Fruit fly (Drosophila melanogaster): ENCODE results near the gene CG4069.

CG4069 gene

DNA sequence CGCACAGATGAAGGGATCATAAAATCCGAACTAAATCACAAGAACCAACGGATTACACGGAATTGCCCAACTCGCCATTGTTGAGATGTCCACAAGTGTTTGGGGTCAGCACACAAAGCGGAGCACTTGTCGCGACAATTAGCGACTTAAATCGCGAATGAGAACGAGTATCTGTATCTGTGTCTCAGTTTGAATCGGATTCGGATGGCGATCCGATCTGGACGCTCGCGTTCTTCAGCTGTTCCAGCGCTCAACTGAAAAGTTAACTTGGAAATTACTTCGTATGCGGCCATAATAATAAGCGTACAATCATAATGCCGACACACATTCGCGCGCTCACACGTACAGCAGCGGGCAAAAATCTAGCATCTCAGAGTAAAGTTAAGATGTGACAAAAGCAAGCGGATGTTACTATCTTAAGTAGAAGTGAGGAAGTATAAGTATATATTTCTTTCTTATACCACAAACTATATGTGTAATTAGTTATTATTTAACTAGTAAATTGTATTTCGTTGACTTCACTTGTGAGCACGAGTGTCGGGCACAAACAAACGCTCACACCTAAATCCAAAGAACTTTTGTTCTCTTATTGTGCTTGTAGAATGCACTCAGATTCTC is 46.6 kb downstream of the CG4069 start, which contains the start of gene CG10660 (continued):
- peak; percentile 95 for TF ChIP-seq CG10654 (GFP tag; optimal IDR thresholded peaks at IDR 0.05)
- peak; percentile 88 for TF ChIP-seq CG17385 (GFP tag; optimal IDR thresholded peaks at IDR 0.05)
- peak; percentile 80 to 82 for TF ChIP-seq chif (GFP tag; optimal IDR thresholded peaks at IDR 0.05)
- TF ChIP-seq Fer2 (tag; optimal IDR thresholded peaks at IDR 0.05): no peak
- TF ChIP-seq HLHmδ (GFP tag; optimal IDR thresholded peaks at IDR 0.05): no peak
- peak in 1 of 2 experiments; percentile 87 for TF ChIP-seq Eip74EF (GFP tag; optimal IDR thresholded peaks at IDR 0.05)
- peak; percentile 91 for TF ChIP-seq Xrp1 (GFP tag; IDR thresholded peaks at IDR 0.05)
- 0 out of 3 replicates have a peak, but pooled peaks have one; percentile 43 for TF ChIP-seq CG11560 (tag; IDR thresholded peaks at IDR 0.05)
- peak; percentile 73 for TF ChIP-seq CG18011 (GFP tag; optimal IDR thresholded peaks at IDR 0.05)
- TF ChIP-seq Bteb2 (GFP tag; optimal IDR thresholded peaks at IDR 0.05): peak; percentile 61
- no peak for TF ChIP-seq Hr39 (optimal IDR thresholded peaks at IDR 0.05)
- peak; percentile 77 for TF ChIP-seq CG32772 (GFP tag; IDR thresholded peaks at IDR 0.05)
- peak; percentile 83 for TF ChIP-seq CG1529 (GFP tag; optimal IDR thresholded peaks at IDR 0.05)
- peak; percentile 79 for TF ChIP-seq bab2 (GFP tag; optimal IDR thresholded peaks at IDR 0.05)
- TF ChIP-seq Dip2 (GFP tag; IDR thresholded peaks at IDR 0.05): no peak
- TF ChIP-seq NK7.1 (GFP tag; optimal IDR thresholded peaks at IDR 0.05): peak; percentile 54
- TF ChIP-seq CG17361 (GFP tag; IDR thresholded peaks at IDR 0.05): peak; percentile 87
- TF ChIP-seq CG2199 (GFP tag; IDR thresholded peaks at IDR 0.05): no peak; the same call in 2 of the 3 replicates
- peak; percentile 74 for TF ChIP-seq Dbx (GFP tag; IDR thresholded peaks at IDR 0.05)
- TF ChIP-seq CG15073 (GFP tag; optimal IDR thresholded peaks at IDR 0.05): peak; percentile 22
- peak; percentile 86 for TF ChIP-seq CG1024 (GFP tag; IDR thresholded peaks at IDR 0.05)
- peak; percentile 88 for TF ChIP-seq CG18599 (GFP tag; optimal IDR thresholded peaks at IDR 0.05)
- peak; percentile 87 for TF ChIP-seq nau (GFP tag; optimal IDR thresholded peaks at IDR 0.05)
- peak; percentile 80 for TF ChIP-seq lbe (GFP tag; optimal IDR thresholded peaks at IDR 0.05)
- peak; percentile 63 for TF ChIP-seq CG8944 (GFP tag; optimal IDR thresholded peaks at IDR 0.05)
- TF ChIP-seq croc (GFP tag; conservative IDR thresholded peaks at IDR 0.05): peak; percentile 63
- peak; percentile 53 for TF ChIP-seq Atf3 (GFP tag; optimal IDR thresholded peaks at IDR 0.05)
- TF ChIP-seq CG8359 (GFP tag; optimal IDR thresholded peaks at IDR 0.05; ENCODE audit: borderline replicate concordance): peak; percentile 73
- TF ChIP-seq MTF-1 (GFP tag; optimal IDR thresholded peaks at IDR 0.05; ENCODE audit: borderline replicate concordance): peak; percentile 77
- TF ChIP-seq odd (GFP tag; optimal IDR thresholded peaks at IDR 0.05): peak; percentile 89
- peak; percentile 87 for TF ChIP-seq CG4820 (GFP tag; optimal IDR thresholded peaks at IDR 0.05)
- peak; percentile 66 for TF ChIP-seq tup (GFP tag; optimal IDR thresholded peaks at IDR 0.05)
- peak; percentile 67 for TF ChIP-seq Side (GFP tag; optimal IDR thresholded peaks at IDR 0.05)
- TF ChIP-seq Xbp1 (GFP tag; optimal IDR thresholded peaks at IDR 0.05): peak; percentile 90
- no peak for TF ChIP-seq vnd (GFP tag; IDR thresholded peaks at IDR 0.05; ENCODE audit: partially characterized antibody)
- peak; percentile 49 for TF ChIP-seq CG15514 (GFP tag; optimal IDR thresholded peaks at IDR 0.05)
- TF ChIP-seq Optix (GFP tag; IDR thresholded peaks at IDR 0.05): peak; percentile 85
- TF ChIP-seq twi (tag; optimal IDR thresholded peaks at IDR 0.05): peak; percentile 68
- peak; percentile 76 for TF ChIP-seq CG13775 (GFP tag; optimal IDR thresholded peaks at IDR 0.05)
- TF ChIP-seq sim (GFP tag; IDR thresholded peaks at IDR 0.05): peak; percentile 85
- TF ChIP-seq psq (GFP tag; optimal IDR thresholded peaks at IDR 0.05): peak; percentile 65
- peak; percentile 64 for TF ChIP-seq schlank (tag; optimal IDR thresholded peaks at IDR 0.05)
- TF ChIP-seq nerfin-2 (GFP tag; IDR thresholded peaks at IDR 0.05; ENCODE audit: partially characterized antibody): no peak
- TF ChIP-seq Oaz (GFP tag; IDR thresholded peaks at IDR 0.05): peak; percentile 76
- peak; percentile 90 for TF ChIP-seq CG12219 (GFP tag; optimal IDR thresholded peaks at IDR 0.05)
- TF ChIP-seq Abd-B (GFP tag; optimal IDR thresholded peaks at IDR 0.05): peak; percentile 66
- TF ChIP-seq Dref (GFP tag; IDR thresholded peaks at IDR 0.05): no peak
- TF ChIP-seq trh (GFP tag; optimal IDR thresholded peaks at IDR 0.05): peak; percentile 61
- peak; percentile 86 for TF ChIP-seq CG13424 (tag; optimal IDR thresholded peaks at IDR 0.05)
- TF ChIP-seq ci (GFP tag; IDR thresholded peaks at IDR 0.05): peak; percentile 96
